Fruit fly (Drosophila melanogaster): ENCODE data around the gene CG10738.

Gene CG10738

dm6 chr3L:13488129-13488876 is 37.7 kb downstream of the CG10738 start (continued):
- TF ChIP-seq dsx (GFP tag; optimal IDR thresholded peaks at IDR 0.05; ENCODE audit: poor library complexity, severe bottlenecking) (no peak), CG10669 (GFP tag; optimal IDR thresholded peaks at IDR 0.05) (peak; percentile 42), CG4318 (GFP tag; optimal IDR thresholded peaks at IDR 0.05) (peak; percentile 28), Blimp-1 (GFP tag; optimal IDR thresholded peaks at IDR 0.05) (no peak), achi (GFP tag; optimal IDR thresholded peaks at IDR 0.05) (peak; percentile 37), Gug (GFP tag; IDR thresholded peaks at IDR 0.05) (peak; percentile 30; the same call in 1 of the 2 replicates), CG8632 (GFP tag; optimal IDR thresholded peaks at IDR 0.05) (peak; percentile 26), CG31627 (GFP tag; optimal IDR thresholded peaks at IDR 0.05) (peak; percentile 57), CG6276 (GFP tag; optimal IDR thresholded peaks at IDR 0.05) (no peak), ss (GFP tag; optimal IDR thresholded peaks at IDR 0.05) (no peak), eg (GFP tag; IDR thresholded peaks at IDR 0.05) (peak; percentile 16; the same call in 1 of the 3 replicates), CG3919 (GFP tag; optimal IDR thresholded peaks at IDR 0.05) (peak; percentile 14), CG8119 (GFP tag; IDR thresholded peaks at IDR 0.05) (no peak), CG32006 (GFP tag; optimal IDR thresholded peaks at IDR 0.05) (peak; percentile 47), CG11902 (GFP tag; optimal IDR thresholded peaks at IDR 0.05) (no peak), pdm3 (GFP tag; optimal IDR thresholded peaks at IDR 0.05) (peak; percentile 3), acj6 (GFP tag; optimal IDR thresholded peaks at IDR 0.05) (peak; percentile 34), Sox15 (GFP tag; optimal IDR thresholded peaks at IDR 0.05) (no peak), lz (GFP tag; optimal IDR thresholded peaks at IDR 0.05) (peak; percentile 50), CG11762 (GFP tag; optimal IDR thresholded peaks at IDR 0.05; ENCODE audit: insufficient read depth) (no peak), Ets21C (GFP tag; optimal IDR thresholded peaks at IDR 0.05) (peak; percentile 19), CG10631 (GFP tag; optimal IDR thresholded peaks at IDR 0.05) (peak; percentile 25), CG7368 (GFP tag; optimal IDR thresholded peaks at IDR 0.05) (peak; percentile 45), CG6808 (GFP tag; optimal IDR thresholded peaks at IDR 0.05) (peak; percentile 13), Sox14 (GFP tag; optimal IDR thresholded peaks at IDR 0.05) (peak; percentile 58), spab (GFP tag; optimal IDR thresholded peaks at IDR 0.05) (peak; percentile 38), CG34406 (GFP tag; optimal IDR thresholded peaks at IDR 0.05) (peak; percentile 28), Hr38 (GFP tag; optimal IDR thresholded peaks at IDR 0.05) (no peak), CG9139 (GFP tag; optimal IDR thresholded peaks at IDR 0.05) (no peak), salr (GFP tag; optimal IDR thresholded peaks at IDR 0.05) (no peak)

DNA sequence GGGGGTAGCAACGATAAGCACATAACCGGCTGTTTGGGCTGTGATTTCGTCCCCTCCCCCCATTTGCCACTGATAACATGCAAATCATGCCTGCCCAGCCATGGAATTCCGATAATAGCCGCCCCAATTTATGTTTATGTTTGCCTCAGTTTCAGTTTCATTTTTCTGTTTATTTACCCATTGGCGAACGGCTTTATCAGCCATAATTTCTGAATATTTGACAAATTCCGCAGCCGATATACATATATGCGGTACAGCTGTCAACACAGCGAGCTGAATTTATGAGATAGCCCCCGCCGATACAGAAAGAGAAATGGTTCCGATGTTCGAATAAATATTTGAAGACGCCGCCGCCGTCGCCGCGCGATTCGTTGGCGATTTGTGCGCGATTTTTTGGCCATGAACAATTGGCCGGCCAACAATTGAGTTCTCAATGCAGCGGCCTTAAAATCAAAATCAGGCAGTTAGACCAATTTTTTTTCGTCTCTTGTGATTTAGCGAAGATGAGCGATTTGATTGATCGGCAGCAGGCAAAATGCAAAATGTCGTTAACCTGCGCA is 38.7 kb downstream of the CG10738 start:
- TF ChIP-seq Gug (GFP tag; IDR thresholded peaks at IDR 0.05) (no peak), fkh (GFP tag; optimal IDR thresholded peaks at IDR 0.05) (peak; percentile 63)

dm6 chr3L:13490689-13491348 is 40.2 kb downstream of the CG10738 start:
- TF ChIP-seq CG6276 (GFP tag; optimal IDR thresholded peaks at IDR 0.05): no peak
- no peak for TF ChIP-seq eg (GFP tag; IDR thresholded peaks at IDR 0.05)
- TF ChIP-seq dac (GFP tag; optimal IDR thresholded peaks at IDR 0.05): no peak
- no peak for TF ChIP-seq fd85E (GFP tag; optimal IDR thresholded peaks at IDR 0.05)
- no peak for TF ChIP-seq Eip93F (GFP tag; optimal IDR thresholded peaks at IDR 0.05)
- no peak for TF ChIP-seq CG11762 (GFP tag; optimal IDR thresholded peaks at IDR 0.05; ENCODE audit: insufficient read depth)
- peak; percentile 25 for TF ChIP-seq fkh (GFP tag; optimal IDR thresholded peaks at IDR 0.05)
- TF ChIP-seq Eip78C (GFP tag): peak; percentile 26
